Worm (Caenorhabditis elegans) whole organism, L2 larva: ENCODE results near the gene spsb-2.

Experiments
- C34F6.9 ChIP-seq: fragments of 150-350 bp; optimal IDR thresholded peaks from 2 replicates; lab custom pipeline; 2014; ENCODE audit warnings: missing biosample characterization, missing genetic modification characterization
- R02D3.7 ChIP-seq: fragments of 150-350 bp; optimal IDR thresholded peaks from 2 replicates; lab custom pipeline; 2014; ENCODE audit warnings: missing biosample characterization, missing genetic modification characterization
- ZK546.5 ChIP-seq: sonication (generic microtip); optimal IDR thresholded peaks from 2 replicates; lab custom pipeline; 2017; ENCODE audit warnings: missing biosample characterization, missing genetic modification characterization
- ceh-16 ChIP-seq: fragments of 150-350 bp; optimal IDR thresholded peaks from 2 replicates; lab custom pipeline; 2014; ENCODE audit warnings: missing biosample characterization, missing genetic modification characterization
- dmd-4 ChIP-seq: sonication (generic microtip); optimal IDR thresholded peaks from 2 replicates; lab custom pipeline; 2017; ENCODE audit warnings: missing biosample characterization, missing genetic modification characterization
- egl-27 ChIP-seq: sonication (generic microtip); optimal IDR thresholded peaks from 3 replicates; lab custom pipeline; 2017; ENCODE audit warnings: missing biosample characterization, missing genetic modification reagents, missing genetic modification characterization
- mdl-1 ChIP-seq, 2 experiments: fragments of 150-350 bp in 1 of 2; sonication (generic microtip) in 1 of 2; optimal IDR thresholded peaks; 2 replicates each; lab custom pipeline; 2017; ENCODE audit warnings: missing biosample characterization in 2 of 2, missing genetic modification characterization in 2 of 2
- nhr-12 ChIP-seq: fragments of 150-350 bp; optimal IDR thresholded peaks from 2 replicates; lab custom pipeline; 2014; ENCODE audit warnings: missing biosample characterization, missing genetic modification characterization
- nhr-129 ChIP-seq: fragments of 150-350 bp; optimal IDR thresholded peaks from 2 replicates; lab custom pipeline; 2014; ENCODE audit warnings: missing biosample characterization, missing genetic modification characterization
- nhr-23 ChIP-seq: fragments of 150-350 bp; optimal IDR thresholded peaks from 2 replicates; lab custom pipeline; 2014; ENCODE audit warnings: missing biosample characterization, missing genetic modification reagents, missing genetic modification characterization
- nhr-25 ChIP-seq: fragments of 150-350 bp; sonication (generic microtip); optimal IDR thresholded peaks from 3 replicates; lab custom pipeline; 2014; ENCODE audit warnings: missing biosample characterization, missing genetic modification characterization
- nhr-6 ChIP-seq: fragments of 150-350 bp; optimal IDR thresholded peaks from 2 replicates; lab custom pipeline; 2014; ENCODE audit warnings: missing biosample characterization, missing genetic modification characterization
- skn-1 ChIP-seq: sonication (generic microtip); optimal IDR thresholded peaks from 2 replicates; lab custom pipeline; 2017; ENCODE audit warnings: missing biosample characterization, missing genetic modification characterization
- sma-3 ChIP-seq: sonication (generic microtip); optimal IDR thresholded peaks from 2 replicates; lab custom pipeline; 2016; ENCODE audit warnings: missing genetic modification reagents, missing genetic modification characterization, missing compliant biosample characterization
- unc-39 ChIP-seq: fragments of 150-350 bp; optimal IDR thresholded peaks from 2 replicates; lab custom pipeline; 2014; ENCODE audit warnings: missing biosample characterization, missing genetic modification characterization
- unc-55 ChIP-seq: fragments of 150-350 bp; sonication (generic microtip); optimal IDR thresholded peaks from 3 replicates; lab custom pipeline; 2014; ENCODE audit warnings: missing biosample characterization, missing genetic modification reagents, missing genetic modification characterization
- ztf-4 ChIP-seq: fragments of 150-350 bp; optimal IDR thresholded peaks from 2 replicates; lab custom pipeline; 2014; ENCODE audit warnings: missing biosample characterization, missing genetic modification characterization

The spsb-2 gene

ce11 chrII:15272962-15273361, 42.8 kb downstream of the spsb-2 start:
- TF ChIP-seq ceh-16, result no peak
- no peak for TF ChIP-seq nhr-25 (tag; lab: Kevin White, UChicago)
- TF ChIP-seq C34F6.9, result no peak
- no peak for TF ChIP-seq mdl-1 (tag; optimal IDR thresholded peaks at IDR 0.05; lab: Kevin White, UChicago)
- TF ChIP-seq R02D3.7 (tag; lab: Kevin White, UChicago), result no peak
- no peak for TF ChIP-seq nhr-12 (tag; lab: Kevin White, UChicago)
- TF ChIP-seq nhr-129 (tag; lab: Kevin White, UChicago), result no peak
- TF ChIP-seq nhr-23 (tag; lab: Kevin White, UChicago), result no peak
- TF ChIP-seq skn-1 (tag; lab: Kevin White, UChicago), result no peak
- no peak for TF ChIP-seq unc-55
- no peak for TF ChIP-seq nhr-6
- TF ChIP-seq unc-39 (tag; lab: Kevin White, UChicago), result no peak
- no peak for TF ChIP-seq ZK546.5 (tag; lab: Kevin White, UChicago)
- TF ChIP-seq sma-3, result no peak
- no peak for TF ChIP-seq dmd-4 (tag; lab: Kevin White, UChicago)
- TF ChIP-seq egl-27 (tag; lab: Kevin White, UChicago), result no peak
- TF ChIP-seq ztf-4 (tag; lab: Kevin White, UChicago), result no peak
